Fruit fly (Drosophila melanogaster) whole organism, embryonic: ENCODE measurements around the gene Polr3F.

ENCODE experiments used
- Atf-2 ChIP-seq: fragments of 200-800 bp; sonication (Bioruptor generic); optimal IDR thresholded peaks from 2 replicates; lab custom pipeline; 2016; ENCODE audit warnings: missing biosample characterization, missing genetic modification characterization
- BEAF-32 ChIP-seq: fragments of 200-800 bp; sonication (Bioruptor generic); optimal IDR thresholded peaks from 3 replicates; lab custom pipeline; 2017; ENCODE audit warnings: missing biosample characterization, missing genetic modification characterization, mild to moderate bottlenecking, moderate library complexity, missing genetic modification reagents
- Bgb ChIP-seq: fragments of 200-800 bp; sonication (Bioruptor generic); IDR thresholded peaks from 2 replicates; pipeline ENCODE4 v1.3.6; 2022; ENCODE audit warnings: missing biosample characterization, missing genetic modification characterization; ENCODE audit not compliant: partially characterized antibody
- CG10543 ChIP-seq: fragments of 200-800 bp; sonication (Bioruptor generic); optimal IDR thresholded peaks from 3 replicates; lab custom pipeline; 2017; ENCODE audit warnings: missing biosample characterization, mild to moderate bottlenecking, missing genetic modification characterization, moderate library complexity
- CG11560 ChIP-seq: fragments of 200-800 bp; sonication (Bioruptor generic); IDR thresholded peaks from 3 replicates; pipeline ENCODE4 v1.3.6; 2022; ENCODE audit warnings: missing biosample characterization, missing genetic modification characterization
- CG12299 ChIP-seq: fragments of 200-800 bp; sonication (Bioruptor generic); optimal IDR thresholded peaks from 2 replicates; lab custom pipeline; 2018; ENCODE audit warnings: missing biosample characterization, mild to moderate bottlenecking, missing genetic modification characterization
- CG14860 ChIP-seq: fragments of 200-800 bp; sonication (Bioruptor generic); IDR thresholded peaks from 3 replicates; pipeline ENCODE4 v1.3.6; 2022; ENCODE audit warnings: missing biosample characterization, missing genetic modification characterization; ENCODE audit not compliant: partially characterized antibody
- CG1529 ChIP-seq: fragments of 200-800 bp; sonication (Bioruptor generic); optimal IDR thresholded peaks from 3 replicates; lab custom pipeline; 2018; ENCODE audit warnings: missing biosample characterization, missing genetic modification characterization
- CG1603 ChIP-seq: fragments of 200-800 bp; sonication (Bioruptor generic); optimal IDR thresholded peaks from 2 replicates; lab custom pipeline; 2019; ENCODE audit warnings: missing biosample characterization, mild to moderate bottlenecking, missing genetic modification characterization, moderate library complexity
- CG16813 ChIP-seq: fragments of 200-800 bp; sonication (Bioruptor generic); IDR thresholded peaks from 3 replicates; pipeline ENCODE4 v1.3.6; 2022; ENCODE audit warnings: missing biosample characterization, missing genetic modification characterization; ENCODE audit not compliant: partially characterized antibody
- CG17912 ChIP-seq: fragments of 200-800 bp; sonication (Bioruptor generic); optimal IDR thresholded peaks from 2 replicates; lab custom pipeline; 2018; ENCODE audit warnings: missing biosample characterization, mild to moderate bottlenecking, missing genetic modification characterization
- CG2712 ChIP-seq: fragments of 200-800 bp; optimal IDR thresholded peaks from 3 replicates; lab custom pipeline; 2019; ENCODE audit warnings: missing biosample characterization, mild to moderate bottlenecking, missing genetic modification characterization, moderate library complexity
- CG34224 ChIP-seq: fragments of 200-800 bp; sonication (Bioruptor generic); IDR thresholded peaks from 3 replicates; pipeline ENCODE4 v1.3.6; 2022; ENCODE audit warnings: missing biosample characterization, missing genetic modification characterization; ENCODE audit not compliant: partially characterized antibody
- CG4360 ChIP-seq: fragments of 200-800 bp; sonication (Bioruptor generic); IDR thresholded peaks from 2 replicates; pipeline ENCODE4 v1.3.6; 2022; ENCODE audit warnings: missing biosample characterization, missing genetic modification characterization
- CG43689 ChIP-seq: fragments of 200-800 bp; sonication (Bioruptor generic); IDR thresholded peaks from 2 replicates; pipeline ENCODE4 v1.3.6; 2022; ENCODE audit warnings: missing biosample characterization, missing genetic modification characterization
- CG7271 ChIP-seq: fragments of 200-800 bp; sonication (Bioruptor generic); optimal IDR thresholded peaks from 2 replicates; lab custom pipeline; 2018; ENCODE audit warnings: missing biosample characterization, mild to moderate bottlenecking, missing genetic modification characterization, moderate library complexity
- CG7786 ChIP-seq: fragments of 200-800 bp; sonication (Bioruptor generic); optimal IDR thresholded peaks from 2 replicates; lab custom pipeline; 2016; ENCODE audit warnings: missing biosample characterization, missing genetic modification characterization
- Dek ChIP-seq: fragments of 200-800 bp; sonication (Bioruptor generic); optimal IDR thresholded peaks from 3 replicates; lab custom pipeline; 2019; ENCODE audit warnings: missing biosample characterization, mild to moderate bottlenecking, missing genetic modification characterization, moderate library complexity
- Dip3 ChIP-seq: fragments of 200-800 bp; sonication (Bioruptor generic); optimal IDR thresholded peaks from 3 replicates; lab custom pipeline; 2016; ENCODE audit warnings: missing biosample characterization, missing genetic modification characterization
- Doc3 ChIP-seq: fragments of 200-800 bp; sonication (Bioruptor generic); IDR thresholded peaks from 3 replicates; pipeline ENCODE4 v1.3.6; 2022; ENCODE audit warnings: missing biosample characterization, missing genetic modification characterization; ENCODE audit not compliant: partially characterized antibody
- Dref ChIP-seq: fragments of 200-800 bp; sonication (Bioruptor generic); IDR thresholded peaks from 2 replicates; pipeline ENCODE4 v1.3.6; 2022; ENCODE audit warnings: missing biosample characterization, missing genetic modification characterization
- Elba2 ChIP-seq: fragments of 200-800 bp; sonication (Bioruptor generic); optimal IDR thresholded peaks from 3 replicates; lab custom pipeline; 2016; ENCODE audit warnings: missing biosample characterization, missing genetic modification characterization
- HLH4C ChIP-seq: fragments of 200-800 bp; sonication (Bioruptor generic); IDR thresholded peaks from 3 replicates; pipeline ENCODE4 v1.3.6; 2022; ENCODE audit warnings: missing biosample characterization, missing genetic modification characterization; ENCODE audit not compliant: partially characterized antibody
- Hey ChIP-seq: fragments of 200-800 bp; sonication (Bioruptor generic); optimal IDR thresholded peaks from 3 replicates; lab custom pipeline; 2018; ENCODE audit warnings: missing biosample characterization, mild to moderate bottlenecking, missing genetic modification characterization
- Hmr ChIP-seq: fragments of 200-800 bp; sonication (Bioruptor generic); optimal IDR thresholded peaks from 3 replicates; lab custom pipeline; 2017; ENCODE audit warnings: mild to moderate bottlenecking, missing biosample characterization, missing genetic modification reagents, missing genetic modification characterization
- MBD-R2 ChIP-seq: fragments of 200-800 bp; sonication (Bioruptor generic); IDR thresholded peaks from 2 replicates; pipeline ENCODE4 v1.3.6; 2022; ENCODE audit warnings: missing biosample characterization, missing genetic modification characterization
- Mad ChIP-seq: fragments of 200-800 bp; sonication (Bioruptor generic); optimal IDR thresholded peaks from 2 replicates; lab custom pipeline; 2016; ENCODE audit warnings: missing biosample characterization, missing genetic modification characterization
- Med ChIP-seq: fragments of 200-800 bp; sonication (Bioruptor generic); peaks from one replicate; lab custom pipeline; 2016; ENCODE audit warnings: missing biosample characterization, missing genetic modification characterization, mild to moderate bottlenecking, inconsistent platforms, moderate library complexity
- Meics ChIP-seq: fragments of 200-800 bp; sonication (Bioruptor generic); optimal IDR thresholded peaks from 2 replicates; lab custom pipeline; 2017; ENCODE audit warnings: missing biosample characterization, mild to moderate bottlenecking, missing genetic modification characterization
- Neu2 ChIP-seq: fragments of 200-800 bp; sonication (Bioruptor generic); optimal IDR thresholded peaks from 3 replicates; lab custom pipeline; 2016; ENCODE audit warnings: missing biosample characterization, missing genetic modification characterization, borderline replicate concordance
- Opbp ChIP-seq: fragments of 200-800 bp; sonication (Bioruptor generic); IDR thresholded peaks from 3 replicates; pipeline ENCODE4 v1.3.6; 2022; ENCODE audit warnings: missing biosample characterization, missing genetic modification characterization; ENCODE audit not compliant: partially characterized antibody
- Optix ChIP-seq: fragments of 200-800 bp; sonication (Bioruptor generic); IDR thresholded peaks from 3 replicates; pipeline ENCODE4 v1.3.6; 2022; ENCODE audit warnings: missing biosample characterization, missing genetic modification characterization
- Scr ChIP-seq: fragments of 200-800 bp; sonication (Bioruptor generic); IDR thresholded peaks from 2 replicates; pipeline ENCODE4 v1.3.6; 2022; ENCODE audit warnings: missing biosample characterization, missing genetic modification characterization; ENCODE audit not compliant: partially characterized antibody
- Taf1 ChIP-seq: fragments of 200-800 bp; sonication (Bioruptor generic); IDR thresholded peaks from 2 replicates; pipeline ENCODE4 v1.3.6; 2022; ENCODE audit warnings: missing biosample characterization, missing genetic modification characterization
- Trl ChIP-seq, 3 experiments: fragments of >200 bp in 2 of 3; fragments of 200-800 bp in 1 of 3; sonication (Bioruptor generic) in 1 of 3; optimal IDR thresholded peaks; 2 replicates in 1 of 3; 3 replicates in 2 of 3; lab custom pipeline; 2016 to 2017; ENCODE audit warnings: missing biosample characterization in 1 of 3, missing genetic modification characterization in 1 of 3
- gcm ChIP-seq: fragments of 200-800 bp; sonication (Bioruptor generic); optimal IDR thresholded peaks from 2 replicates; lab custom pipeline; 2019; ENCODE audit warnings: missing biosample characterization, mild to moderate bottlenecking, missing genetic modification characterization, moderate library complexity
- ham ChIP-seq: fragments of 200-800 bp; sonication (Bioruptor generic); IDR thresholded peaks from 2 replicates; pipeline ENCODE4 v1.3.6; 2022; ENCODE audit warnings: missing biosample characterization, missing genetic modification characterization
- her ChIP-seq: fragments of 200-800 bp; sonication (Bioruptor generic); optimal IDR thresholded peaks from 2 replicates; lab custom pipeline; 2016; ENCODE audit warnings: missing biosample characterization, missing genetic modification characterization
- kah ChIP-seq: fragments of 200-800 bp; sonication (Bioruptor generic); optimal IDR thresholded peaks from 2 replicates; lab custom pipeline; 2018; ENCODE audit warnings: missing biosample characterization, mild to moderate bottlenecking, missing genetic modification characterization
- mirr ChIP-seq: fragments of 200-800 bp; sonication (Bioruptor generic); optimal IDR thresholded peaks from 3 replicates; lab custom pipeline; 2018; ENCODE audit warnings: missing biosample characterization, mild to moderate bottlenecking, missing genetic modification characterization
- onecut ChIP-seq: fragments of 200-800 bp; sonication (Bioruptor generic); IDR thresholded peaks from 2 replicates; pipeline ENCODE4 v1.3.6; 2022; ENCODE audit warnings: missing biosample characterization, missing genetic modification characterization
- pb ChIP-seq: fragments of 200-800 bp; sonication (Bioruptor generic); optimal IDR thresholded peaks from 3 replicates; lab custom pipeline; 2016; ENCODE audit warnings: missing biosample characterization, missing genetic modification characterization
- pum ChIP-seq: fragments of 200-800 bp; sonication (Bioruptor generic); optimal IDR thresholded peaks from 2 replicates; lab custom pipeline; 2016; ENCODE audit warnings: missing biosample characterization, missing genetic modification characterization
- ro ChIP-seq: fragments of 200-800 bp; sonication (Bioruptor generic); IDR thresholded peaks from 2 replicates; pipeline ENCODE4 v1.3.6; 2022; ENCODE audit warnings: missing biosample characterization, missing genetic modification characterization
- scrt ChIP-seq: fragments of 200-800 bp; sonication (Bioruptor generic); optimal IDR thresholded peaks from 2 replicates; lab custom pipeline; 2018; ENCODE audit warnings: missing biosample characterization, mild to moderate bottlenecking, missing genetic modification characterization, moderate library complexity
- stwl ChIP-seq: fragments of 200-800 bp; sonication (Bioruptor generic); optimal IDR thresholded peaks from 3 replicates; lab custom pipeline; 2018; ENCODE audit warnings: missing biosample characterization, mild to moderate bottlenecking, missing genetic modification characterization, moderate library complexity
- toy ChIP-seq: fragments of 200-800 bp; sonication (Bioruptor generic); IDR thresholded peaks from 2 replicates; pipeline ENCODE4 v1.3.6; 2022; ENCODE audit warnings: missing biosample characterization, missing genetic modification characterization
- vnd ChIP-seq: fragments of 200-800 bp; sonication (Bioruptor generic); IDR thresholded peaks from 3 replicates; pipeline ENCODE4 v1.3.6; 2022; ENCODE audit warnings: missing biosample characterization, missing genetic modification characterization; ENCODE audit not compliant: partially characterized antibody
- vvl ChIP-seq: fragments of 200-800 bp; sonication (Bioruptor generic); IDR thresholded peaks from 2 replicates; pipeline ENCODE4 v1.3.6; 2022; ENCODE audit warnings: missing biosample characterization, missing genetic modification characterization

The Polr3F gene

DNA sequence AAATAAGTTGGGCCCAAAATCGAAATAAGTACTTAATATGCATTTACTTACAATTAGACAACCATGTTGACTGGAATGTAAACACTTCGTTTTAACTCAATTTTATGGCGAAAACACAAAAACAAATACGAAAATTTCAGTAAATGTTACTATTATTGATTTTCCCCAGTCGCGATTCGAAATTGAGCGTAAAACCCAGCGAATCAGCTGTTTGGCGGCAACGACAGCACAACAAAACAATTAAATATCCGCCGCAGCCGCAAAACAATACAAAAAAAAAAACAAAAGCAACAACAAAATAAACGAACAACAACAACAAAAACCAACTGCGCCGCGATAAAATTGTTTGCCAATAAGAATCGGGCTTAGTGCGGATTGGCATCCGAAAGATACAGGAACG, 22.4 kb upstream of the Polr3F start, which contains the start of the genes CAH8 and CG7059 (continued):
- TF ChIP-seq scrt (GFP tag; lab: Kevin White, UChicago), result peak; percentile 70
- no peak for TF ChIP-seq Dip3
- no peak for TF ChIP-seq Neu2
- peak; percentile 37; the same call in 1 of the 2 replicates for TF ChIP-seq CG4360 (GFP tag; lab: Robert Waterston, UW)
- TF ChIP-seq Meics (GFP tag; lab: Kevin White, UChicago), result no peak
- no peak for TF ChIP-seq CG7786 (GFP tag; lab: Kevin White, UChicago)
- TF ChIP-seq Hey (tag; lab: Kevin White, UChicago), result no peak
- no peak for TF ChIP-seq Atf-2 (GFP tag; lab: Kevin White, UChicago)
- TF ChIP-seq vvl (GFP tag; lab: Robert Waterston, UW), result no peak
- no peak for TF ChIP-seq CG17912
- peak; percentile 59 for TF ChIP-seq Elba2 (GFP tag; lab: Kevin White, UChicago)
- TF ChIP-seq CG43689 (GFP tag; lab: Robert Waterston, UW), result no peak
- no peak for TF ChIP-seq ro (GFP tag; lab: Robert Waterston, UW)
- TF ChIP-seq onecut (GFP tag; lab: Robert Waterston, UW), result peak; percentile 90
- TF ChIP-seq Dref, result no peak
- TF ChIP-seq Mad (GFP tag; lab: Kevin White, UChicago), result no peak
- no peak for TF ChIP-seq ham (GFP tag; lab: Robert Waterston, UW)
- no peak for TF ChIP-seq CG1529
- no peak for TF ChIP-seq Taf1

DNA sequence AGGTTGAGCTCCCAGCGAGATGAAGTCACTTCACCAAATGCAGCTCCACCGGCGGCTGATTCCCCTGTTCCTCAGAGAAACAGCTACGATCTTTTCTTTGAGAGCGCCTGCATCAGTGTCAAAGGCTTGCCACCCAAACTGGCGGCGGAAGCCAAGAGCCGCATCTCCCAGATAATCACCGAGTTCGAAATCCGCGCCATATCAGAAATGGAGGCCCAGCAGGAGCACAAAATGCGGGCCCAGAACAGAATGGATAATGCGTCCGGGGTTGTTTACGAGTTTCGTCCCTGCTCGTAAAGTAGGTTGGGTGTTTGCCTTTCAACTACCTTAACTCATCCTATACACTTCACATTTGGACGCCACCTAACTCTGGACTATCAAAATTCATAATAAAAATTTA, 14.6 kb upstream of the Polr3F start, which contains the start of gene Gpdh3:
Gene Gpdh3, plus strand, starts transcription at position 301 of the 400 bp plus-strand sequence.
- peak; percentile 40 for TF ChIP-seq gcm
- peak; percentile 49 for TF ChIP-seq Med (GFP tag; lab: Kevin White, UChicago)
- TF ChIP-seq CG12299 (tag; lab: Kevin White, UChicago), result no peak
- 0 out of 3 replicates have a peak, but pooled peaks have one; percentile 35 for TF ChIP-seq Opbp (GFP tag; lab: Robert Waterston, UW)
- TF ChIP-seq CG10543 (GFP tag; lab: Kevin White, UChicago), result no peak
- TF ChIP-seq pb (GFP tag; lab: Kevin White, UChicago), result no peak
- TF ChIP-seq Optix, result no peak
- TF ChIP-seq kah (GFP tag; lab: Kevin White, UChicago), result no peak

DNA sequence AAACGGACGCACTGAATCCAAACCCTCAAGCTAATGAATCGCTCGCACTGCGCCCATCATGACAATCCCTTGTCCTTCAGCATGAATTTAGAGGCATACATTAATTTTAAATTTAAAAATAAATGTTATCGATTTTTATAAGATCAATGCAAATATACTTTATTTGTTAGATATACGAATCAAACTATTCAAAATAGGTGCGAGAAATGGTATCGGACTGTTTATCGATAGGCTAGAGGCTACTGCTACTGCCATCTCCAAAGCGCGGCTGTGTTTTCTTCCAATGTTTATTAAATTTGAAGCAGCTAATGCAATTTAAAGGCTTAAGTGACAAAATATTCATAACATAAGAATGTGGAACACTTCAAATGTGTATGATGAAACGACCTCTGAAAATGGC, 13.9 kb upstream of the Polr3F start, which contains the start of gene CG43342:
Gene CG43342, plus strand, starts transcription at position 264 of the 400 bp plus-strand sequence.
- peak; percentile 80 for TF ChIP-seq Doc3 (GFP tag; lab: Robert Waterston, UW)
- peak; percentile 84 for TF ChIP-seq CG34224 (GFP tag; lab: Robert Waterston, UW)
- peak; percentile 92 for TF ChIP-seq HLH4C (GFP tag; lab: Robert Waterston, UW)
- TF ChIP-seq CG11560 (tag; lab: Robert Waterston, UW), result peak; percentile 71; the same call in 2 of the 3 replicates
- peak; percentile 82 for TF ChIP-seq CG14860 (GFP tag; lab: Robert Waterston, UW)
- peak; percentile 72 for TF ChIP-seq BEAF-32 (GFP tag; lab: Kevin White, UChicago)
- peak; percentile 78 for TF ChIP-seq Scr
- no peak for TF ChIP-seq her
- TF ChIP-seq vnd (GFP tag; lab: Robert Waterston, UW), result peak; percentile 80
- TF ChIP-seq MBD-R2 (GFP tag; lab: Robert Waterston, UW), result peak; percentile 59
- no peak for TF ChIP-seq toy (GFP tag; lab: Robert Waterston, UW)
- peak; percentile 73 for TF ChIP-seq stwl (tag; lab: Kevin White, UChicago)
- TF ChIP-seq mirr (GFP tag; lab: Kevin White, UChicago), result no peak
- no peak for TF ChIP-seq Hmr
- no peak for TF ChIP-seq pum (GFP tag; lab: Kevin White, UChicago)
- TF ChIP-seq CG16813 (GFP tag; lab: Robert Waterston, UW), result peak; percentile 75
- no peak for TF ChIP-seq Dek
- TF ChIP-seq CG2712 (tag; lab: Kevin White, UChicago), result peak; percentile 46
- peak; percentile 85 for TF ChIP-seq Bgb (GFP tag; lab: Robert Waterston, UW)
- TF ChIP-seq CG7271 (tag; lab: Kevin White, UChicago), result no peak
- TF ChIP-seq Trl (optimal IDR thresholded peaks at IDR 0.05; lab: Kevin White, UChicago), result no peak
- no peak for TF ChIP-seq Trl (GFP tag; optimal IDR thresholded peaks at IDR 0.05; lab: Kevin White, UChicago)
- peak; percentile 37 for TF ChIP-seq CG1603
